Fruit fly (Drosophila melanogaster): ENCODE data around the gene Snoo.

dm6 chr2L:7850406-7850805 lies 133.6 kb downstream of the Snoo start:
- TF ChIP-seq EcR (GFP tag; optimal IDR thresholded peaks at IDR 0.05) (no peak), Dll (optimal IDR thresholded peaks at IDR 0.05) (no peak)

Data from whole organism.